Worm (Caenorhabditis elegans) whole organism, L2 larva: ENCODE results near the gene C55A6.6.

ENCODE experiments used
- aly-2 ChIP-seq: fragments of 150-350 bp; optimal IDR thresholded peaks from 2 replicates; lab custom pipeline; 2014; ENCODE audit warnings: missing biosample characterization, missing genetic modification characterization
- ama-1 ChIP-seq: fragments of 150-350 bp; optimal IDR thresholded peaks from 2 replicates; lab custom pipeline; 2018; ENCODE audit warnings: inconsistent platforms
- nhr-77 ChIP-seq: fragments of 150-350 bp; optimal IDR thresholded peaks from 2 replicates; lab custom pipeline; 2014; ENCODE audit warnings: missing biosample characterization, missing genetic modification characterization
- skn-1 ChIP-seq: sonication (generic microtip); optimal IDR thresholded peaks from 2 replicates; lab custom pipeline; 2017; ENCODE audit warnings: missing biosample characterization, missing genetic modification characterization
- unc-55 ChIP-seq: fragments of 150-350 bp; sonication (generic microtip); optimal IDR thresholded peaks from 3 replicates; lab custom pipeline; 2014; ENCODE audit warnings: missing biosample characterization, missing genetic modification reagents, missing genetic modification characterization
- zag-1 ChIP-seq: fragments of 150-350 bp; optimal IDR thresholded peaks from 2 replicates; lab custom pipeline; 2014; ENCODE audit warnings: missing biosample characterization, missing genetic modification characterization
- ztf-11 ChIP-seq: sonication (generic microtip); optimal IDR thresholded peaks from 2 replicates; lab custom pipeline; 2017; ENCODE audit warnings: missing biosample characterization, missing genetic modification characterization
- ztf-4 ChIP-seq: fragments of 150-350 bp; optimal IDR thresholded peaks from 2 replicates; lab custom pipeline; 2014; ENCODE audit warnings: missing biosample characterization, missing genetic modification characterization

- TF ChIP-seq skn-1 (tag; lab: Kevin White, UChicago) (no peak), zag-1 (no peak), unc-55 (GFP tag; lab: Kevin White, UChicago) (no peak), ztf-11 (tag; lab: Kevin White, UChicago) (no peak), ama-1 (lab: Kevin White, UChicago) (no peak), nhr-77 (tag; lab: Kevin White, UChicago) (no peak), aly-2 (tag; lab: Kevin White, UChicago) (no peak), ztf-4 (tag; lab: Kevin White, UChicago) (no peak)
Measured at ce11 chrV:11490382-11490781, 24.2 kb downstream of the C55A6.6 start, which contains the start of gene dhs-19.
